Fruit fly (Drosophila melanogaster): ENCODE results near the gene Epg5.
A peak's percentile ranks its signal among the peaks of the same experiment; 100 is the strongest.

Gene Epg5

dm6 chr3R:18743270-18743922 lies 15.3 kb downstream of the Epg5 start, which contains the start of gene Mekk1 (continued):
- TF ChIP-seq CG8319 (GFP tag; optimal IDR thresholded peaks at IDR 0.05) (peak; percentile 30), OdsH (GFP tag; optimal IDR thresholded peaks at IDR 0.05) (peak; percentile 43), Sox102F (GFP tag; optimal IDR thresholded peaks at IDR 0.05) (no peak), CG7368 (GFP tag; optimal IDR thresholded peaks at IDR 0.05) (peak; percentile 19), fd59A (GFP tag; optimal IDR thresholded peaks at IDR 0.05) (peak; percentile 24), Eip78C (GFP tag) (peak; percentile 84), Sox15 (GFP tag; optimal IDR thresholded peaks at IDR 0.05) (no peak), Smox (GFP tag; optimal IDR thresholded peaks at IDR 0.05) (no peak), lz (GFP tag; optimal IDR thresholded peaks at IDR 0.05) (peak; percentile 59), salr (GFP tag; optimal IDR thresholded peaks at IDR 0.05) (no peak), cyc (GFP tag; optimal IDR thresholded peaks at IDR 0.05) (peak; percentile 65), svp (GFP tag) (peak; percentile 79), fd85E (GFP tag; optimal IDR thresholded peaks at IDR 0.05) (no peak), achi (GFP tag; optimal IDR thresholded peaks at IDR 0.05) (peak; percentile 45), Hr38 (GFP tag; optimal IDR thresholded peaks at IDR 0.05) (no peak), CG11762 (GFP tag; optimal IDR thresholded peaks at IDR 0.05; ENCODE audit: insufficient read depth) (peak; percentile 22), esn (GFP tag; optimal IDR thresholded peaks at IDR 0.05) (peak; percentile 67), CG11902 (GFP tag; optimal IDR thresholded peaks at IDR 0.05) (peak; percentile 12), CG6276 (GFP tag; optimal IDR thresholded peaks at IDR 0.05) (no peak), CG3032 (tag; optimal IDR thresholded peaks at IDR 0.05) (peak; percentile 54), CG8119 (GFP tag; IDR thresholded peaks at IDR 0.05) (peak; percentile 40; the same call in 1 of the 3 replicates), CG31627 (GFP tag; optimal IDR thresholded peaks at IDR 0.05) (peak; percentile 59), Blimp-1 (GFP tag; optimal IDR thresholded peaks at IDR 0.05) (no peak), CG9139 (GFP tag; optimal IDR thresholded peaks at IDR 0.05) (no peak), CG32006 (GFP tag; optimal IDR thresholded peaks at IDR 0.05) (peak; percentile 44), topi (GFP tag; optimal IDR thresholded peaks at IDR 0.05) (peak; percentile 23), spab (GFP tag; optimal IDR thresholded peaks at IDR 0.05) (peak; percentile 4), net (GFP tag; optimal IDR thresholded peaks at IDR 0.05) (peak; percentile 7), CG10669 (GFP tag; optimal IDR thresholded peaks at IDR 0.05) (peak; percentile 11), pdm3 (GFP tag; optimal IDR thresholded peaks at IDR 0.05) (peak; percentile 61), CG4318 (GFP tag; optimal IDR thresholded peaks at IDR 0.05) (peak; percentile 13), dsx (GFP tag; optimal IDR thresholded peaks at IDR 0.05; ENCODE audit: poor library complexity, severe bottlenecking) (peak; percentile 36), CG15336 (GFP tag; IDR thresholded peaks at IDR 0.05) (peak; percentile 38; the same call in 1 of the 2 replicates)

- no peak for TF ChIP-seq fd59A (GFP tag; optimal IDR thresholded peaks at IDR 0.05)
- peak; percentile 69 for TF ChIP-seq Met (GFP tag; optimal IDR thresholded peaks at IDR 0.05)
- no peak for TF ChIP-seq fkh (GFP tag; optimal IDR thresholded peaks at IDR 0.05)
- peak; percentile 46; the same call in 2 of the 3 replicates for TF ChIP-seq CG6163 (GFP tag; IDR thresholded peaks at IDR 0.05)
- peak; percentile 51 for TF ChIP-seq lz (GFP tag; optimal IDR thresholded peaks at IDR 0.05)
- peak; percentile 49 for TF ChIP-seq OdsH (GFP tag; optimal IDR thresholded peaks at IDR 0.05)
- TF ChIP-seq Sox14 (GFP tag; optimal IDR thresholded peaks at IDR 0.05): peak; percentile 75
- TF ChIP-seq svp (GFP tag): peak; percentile 71
- peak; percentile 39 for TF ChIP-seq CG4318 (GFP tag; optimal IDR thresholded peaks at IDR 0.05)
- peak; percentile 75 for TF ChIP-seq Smox (GFP tag; optimal IDR thresholded peaks at IDR 0.05)
- no peak for TF ChIP-seq CG3032 (tag; optimal IDR thresholded peaks at IDR 0.05)
- peak; percentile 41 for TF ChIP-seq CG10631 (GFP tag; optimal IDR thresholded peaks at IDR 0.05)
- TF ChIP-seq CG10669 (GFP tag; optimal IDR thresholded peaks at IDR 0.05): peak; percentile 30
- TF ChIP-seq Hr39 (GFP tag; optimal IDR thresholded peaks at IDR 0.05): peak; percentile 64
- peak; percentile 56 for TF ChIP-seq Hr4 (GFP tag; optimal IDR thresholded peaks at IDR 0.05)
- no peak for TF ChIP-seq fd85E (GFP tag; optimal IDR thresholded peaks at IDR 0.05)
- peak; percentile 21 for TF ChIP-seq CG34406 (GFP tag; optimal IDR thresholded peaks at IDR 0.05)
- TF ChIP-seq CG7368 (GFP tag; optimal IDR thresholded peaks at IDR 0.05): no peak
- TF ChIP-seq CG11902 (GFP tag; optimal IDR thresholded peaks at IDR 0.05): peak; percentile 14
- TF ChIP-seq Eip75B (GFP tag; optimal IDR thresholded peaks at IDR 0.05): peak; percentile 52
- TF ChIP-seq CG11294 (GFP tag; IDR thresholded peaks at IDR 0.05): no peak
- TF ChIP-seq vri (GFP tag; optimal IDR thresholded peaks at IDR 0.05): peak; percentile 63
- TF ChIP-seq CG32006 (GFP tag; optimal IDR thresholded peaks at IDR 0.05): peak; percentile 72
- no peak for TF ChIP-seq CG8632 (GFP tag; optimal IDR thresholded peaks at IDR 0.05)
- peak; percentile 65 for TF ChIP-seq Sox102F (GFP tag; optimal IDR thresholded peaks at IDR 0.05)
- TF ChIP-seq CG6276 (GFP tag; optimal IDR thresholded peaks at IDR 0.05): peak; percentile 18
- TF ChIP-seq achi (GFP tag; optimal IDR thresholded peaks at IDR 0.05): peak; percentile 51
- no peak for TF ChIP-seq CG6792 (GFP tag; optimal IDR thresholded peaks at IDR 0.05)
Observed at dm6 chr3R:18742358-18743269, 16.1 kb downstream of the Epg5 start.
